Fruit fly (Drosophila melanogaster) whole organism, prepupa: ENCODE data around the gene SdicC.
A peak's percentile ranks its signal among the peaks of the same experiment; 100 is the strongest.

Source experiments
- Blimp-1 ChIP-seq: fragments of 200-800 bp; sonication (Bioruptor generic); optimal IDR thresholded peaks from 3 replicates; lab custom pipeline; 2017; ENCODE audit warnings: missing biosample characterization, missing genetic modification characterization, mild to moderate bottlenecking, moderate library complexity, missing genetic modification reagents
- CG10631 ChIP-seq: fragments of 200-800 bp; sonication (Bioruptor generic); optimal IDR thresholded peaks from 2 replicates; lab custom pipeline; 2016; ENCODE audit warnings: missing biosample characterization, missing genetic modification characterization
- CG10669 ChIP-seq: fragments of 200-800 bp; sonication (Bioruptor generic); optimal IDR thresholded peaks from 3 replicates; lab custom pipeline; 2018; ENCODE audit warnings: missing biosample characterization, mild to moderate bottlenecking, missing genetic modification characterization, moderate library complexity
- CG11762 ChIP-seq: fragments of 200-800 bp; sonication (Bioruptor generic); optimal IDR thresholded peaks from 3 replicates; lab custom pipeline; 2016; ENCODE audit warnings: missing biosample characterization, missing genetic modification characterization; ENCODE audit not compliant: insufficient read depth
- CG16779 ChIP-seq: fragments of 200-800 bp; sonication (Bioruptor generic); optimal IDR thresholded peaks from 3 replicates; lab custom pipeline; 2017; ENCODE audit warnings: missing biosample characterization, mild to moderate bottlenecking, missing genetic modification characterization
- CG31627 ChIP-seq: fragments of 200-800 bp; sonication (Bioruptor generic); optimal IDR thresholded peaks from 3 replicates; lab custom pipeline; 2016; ENCODE audit warnings: missing biosample characterization, missing genetic modification characterization
- CG32006 ChIP-seq: fragments of 200-800 bp; sonication (Bioruptor generic); optimal IDR thresholded peaks from 3 replicates; lab custom pipeline; 2017; ENCODE audit warnings: missing biosample characterization, mild to moderate bottlenecking, missing genetic modification characterization
- CG34406 ChIP-seq: fragments of 200-800 bp; sonication (Bioruptor generic); optimal IDR thresholded peaks from 3 replicates; lab custom pipeline; 2016; ENCODE audit warnings: missing biosample characterization, missing genetic modification characterization
- CG3919 ChIP-seq: fragments of 200-800 bp; sonication (Bioruptor generic); optimal IDR thresholded peaks from 3 replicates; lab custom pipeline; 2016; ENCODE audit warnings: missing biosample characterization, missing genetic modification characterization
- CG6163 ChIP-seq: fragments of 200-800 bp; sonication (Bioruptor generic); IDR thresholded peaks from 3 replicates; pipeline ENCODE4 v1.3.6; 2022; ENCODE audit warnings: missing biosample characterization, missing genetic modification characterization
- CG6808 ChIP-seq: fragments of 200-800 bp; sonication (Bioruptor generic); optimal IDR thresholded peaks from 3 replicates; lab custom pipeline; 2017; ENCODE audit warnings: missing biosample characterization, missing genetic modification characterization, mild to moderate bottlenecking, moderate library complexity, missing genetic modification reagents
- CG6854 ChIP-seq: fragments of 200-800 bp; sonication (Bioruptor generic); optimal IDR thresholded peaks from 2 replicates; lab custom pipeline; 2017; ENCODE audit warnings: missing biosample characterization, mild to moderate bottlenecking, missing genetic modification characterization
- CG7368 ChIP-seq: fragments of 200-800 bp; sonication (Bioruptor generic); optimal IDR thresholded peaks from 3 replicates; lab custom pipeline; 2016; ENCODE audit warnings: missing biosample characterization, missing genetic modification characterization
- CG8119 ChIP-seq: fragments of 200-800 bp; sonication (Bioruptor generic); IDR thresholded peaks from 3 replicates; pipeline ENCODE4 v1.3.6; 2022; ENCODE audit warnings: missing biosample characterization, missing genetic modification characterization
- CG8319 ChIP-seq: fragments of 200-800 bp; sonication (Bioruptor generic); optimal IDR thresholded peaks from 3 replicates; lab custom pipeline; 2016; ENCODE audit warnings: missing biosample characterization, missing genetic modification characterization
- CG8632 ChIP-seq: fragments of 200-800 bp; sonication (Bioruptor generic); optimal IDR thresholded peaks from 3 replicates; lab custom pipeline; 2016; ENCODE audit warnings: missing biosample characterization, missing genetic modification characterization
- CG9139 ChIP-seq: fragments of 200-800 bp; sonication (Bioruptor generic); optimal IDR thresholded peaks from 3 replicates; lab custom pipeline; 2017; ENCODE audit warnings: missing biosample characterization, mild to moderate bottlenecking, missing genetic modification characterization
- Eip78C ChIP-seq: fragments of 200-800 bp; sonication (Bioruptor generic); peaks from one replicate; lab custom pipeline; 2016; ENCODE audit warnings: missing biosample characterization, missing genetic modification characterization
- Eip93F ChIP-seq: fragments of 200-800 bp; sonication (Bioruptor generic); optimal IDR thresholded peaks from 2 replicates; lab custom pipeline; 2016; ENCODE audit warnings: missing biosample characterization, mild to moderate bottlenecking, missing genetic modification characterization
- Ets21C ChIP-seq: fragments of 200-800 bp; sonication (Bioruptor generic); optimal IDR thresholded peaks from 3 replicates; lab custom pipeline; 2016; ENCODE audit warnings: missing biosample characterization, missing genetic modification characterization
- Gug ChIP-seq: fragments of 200-800 bp; sonication (Bioruptor generic); IDR thresholded peaks from 2 replicates; pipeline ENCODE4 v1.3.6; 2022; ENCODE audit warnings: missing biosample characterization, missing genetic modification characterization
- Hr38 ChIP-seq: sonication (Bioruptor generic); optimal IDR thresholded peaks from 2 replicates; lab custom pipeline; 2016; ENCODE audit warnings: missing biosample characterization, missing genetic modification characterization
- OdsH ChIP-seq: fragments of 200-800 bp; sonication (Bioruptor generic); optimal IDR thresholded peaks from 3 replicates; lab custom pipeline; 2016; ENCODE audit warnings: missing biosample characterization, missing genetic modification characterization
- Smox ChIP-seq: fragments of 200-800 bp; sonication (Bioruptor generic); optimal IDR thresholded peaks from 3 replicates; lab custom pipeline; 2016; ENCODE audit warnings: missing biosample characterization, missing genetic modification characterization
- Sox15 ChIP-seq: fragments of 200-800 bp; sonication (Bioruptor generic); optimal IDR thresholded peaks from 3 replicates; lab custom pipeline; 2016; ENCODE audit warnings: missing biosample characterization, missing genetic modification characterization
- achi ChIP-seq: fragments of 200-800 bp; sonication (Bioruptor generic); optimal IDR thresholded peaks from 3 replicates; lab custom pipeline; 2016; ENCODE audit warnings: missing biosample characterization, missing genetic modification characterization
- cyc ChIP-seq: fragments of 200-800 bp; sonication (Bioruptor generic); optimal IDR thresholded peaks from 3 replicates; lab custom pipeline; 2016; ENCODE audit warnings: missing biosample characterization, missing genetic modification characterization
- dac ChIP-seq: fragments of 200-800 bp; sonication (Bioruptor generic); optimal IDR thresholded peaks from 2 replicates; lab custom pipeline; 2017; ENCODE audit warnings: missing biosample characterization, mild to moderate bottlenecking, missing genetic modification characterization
- dsx ChIP-seq: fragments of 200-800 bp; optimal IDR thresholded peaks from 3 replicates; lab custom pipeline; 2019; ENCODE audit warnings: missing biosample characterization, mild to moderate bottlenecking, missing genetic modification characterization, moderate library complexity; ENCODE audit not compliant: poor library complexity, severe bottlenecking
- eg ChIP-seq: fragments of 200-800 bp; sonication (Bioruptor generic); IDR thresholded peaks from 3 replicates; pipeline ENCODE4 v1.3.6; 2022; ENCODE audit warnings: missing biosample characterization, missing genetic modification characterization
- esn ChIP-seq: fragments of 200-800 bp; sonication (Bioruptor generic); optimal IDR thresholded peaks from 2 replicates; lab custom pipeline; 2016; ENCODE audit warnings: missing biosample characterization, mild to moderate bottlenecking, missing genetic modification characterization, moderate library complexity
- fd59A ChIP-seq: fragments of 200-800 bp; sonication (Bioruptor generic); optimal IDR thresholded peaks from 2 replicates; lab custom pipeline; 2017; ENCODE audit warnings: missing biosample characterization, mild to moderate bottlenecking, missing genetic modification characterization, missing genetic modification reagents
- fd85E ChIP-seq: fragments of 200-800 bp; sonication (Bioruptor generic); optimal IDR thresholded peaks from 3 replicates; lab custom pipeline; 2016; ENCODE audit warnings: missing biosample characterization, missing genetic modification characterization
- salr ChIP-seq, 2 experiments: fragments of 200-800 bp; sonication (Bioruptor generic); optimal IDR thresholded peaks; 3 replicates each; lab custom pipeline; 2016 to 2018; ENCODE audit warnings: missing biosample characterization in 2 of 2, missing genetic modification characterization in 2 of 2, mild to moderate bottlenecking in 1 of 2
- spab ChIP-seq: fragments of 200-800 bp; sonication (Bioruptor generic); optimal IDR thresholded peaks from 2 replicates; lab custom pipeline; 2017; ENCODE audit warnings: missing biosample characterization, mild to moderate bottlenecking, missing genetic modification characterization, missing genetic modification reagents
- ss ChIP-seq, 2 experiments: fragments of 200-800 bp; sonication (Bioruptor generic); optimal IDR thresholded peaks; 2 replicates in 1 of 2; 3 replicates in 1 of 2; lab custom pipeline; 2017 to 2018; ENCODE audit warnings: mild to moderate bottlenecking in 2 of 2, missing biosample characterization in 2 of 2, missing genetic modification characterization in 2 of 2, moderate library complexity in 1 of 2
- svp ChIP-seq: fragments of 200-800 bp; sonication (Bioruptor generic); peaks from one replicate; lab custom pipeline; 2016; ENCODE audit warnings: missing biosample characterization, missing genetic modification characterization
- topi ChIP-seq: fragments of 200-800 bp; sonication (Bioruptor generic); optimal IDR thresholded peaks from 3 replicates; lab custom pipeline; 2016; ENCODE audit warnings: missing biosample characterization, missing genetic modification characterization
- vri ChIP-seq: fragments of 200-800 bp; sonication (Bioruptor generic); optimal IDR thresholded peaks from 3 replicates; lab custom pipeline; 2016; ENCODE audit warnings: missing biosample characterization, mild to moderate bottlenecking, missing genetic modification characterization

The SdicC gene

dm6 chrX:20244278-20244677 is 27.2 kb upstream of the SdicC start, which contains the start of gene Peritrophin-A (continued):
- no peak for TF ChIP-seq Eip93F
- peak; percentile 3 for TF ChIP-seq CG16779 (tag; lab: Kevin White, UChicago)
- no peak for TF ChIP-seq spab (GFP tag; lab: Kevin White, UChicago)
- no peak for TF ChIP-seq Sox15 (GFP tag; lab: Kevin White, UChicago)
- TF ChIP-seq CG8319: peak; percentile 11
- no peak for TF ChIP-seq CG11762 (GFP tag; lab: Kevin White, UChicago)
- 0 out of 2 replicates have a peak, but pooled peaks have one; percentile 14 for TF ChIP-seq Gug (GFP tag; lab: Robert Waterston, UW)

dm6 chrX:20243274-20243839 is 26.3 kb upstream of the SdicC start:
- TF ChIP-seq topi (GFP tag; lab: Kevin White, UChicago) (no peak), Blimp-1 (peak; percentile 87), CG6854 (no peak), dsx (GFP tag; lab: Kevin White, UChicago) (peak; percentile 54), ss (GFP tag; optimal IDR thresholded peaks at IDR 0.05; lab: Kevin White, UChicago) (peak in 1 of 2 experiments; percentile 22)

- TF ChIP-seq Ets21C (GFP tag; lab: Kevin White, UChicago): no peak
- peak; percentile 84 for TF ChIP-seq Blimp-1
- peak; percentile 43 for TF ChIP-seq Eip78C (GFP tag; lab: Kevin White, UChicago)
- TF ChIP-seq, all 60 proteins: peak for 2
Measured at dm6 chrX:20240518-20241186, 23.6 kb upstream of the SdicC start.

dm6 chrX:20239608-20239941 is 22.5 kb upstream of the SdicC start, which contains the start of gene obst-A:
obst-A (plus strand) TSS chrX:20239855.
- TF ChIP-seq Eip78C (GFP tag; lab: Kevin White, UChicago) (no peak), CG6163 (GFP tag; lab: Robert Waterston, UW) (0 out of 3 replicates have a peak, but pooled peaks have one; percentile 22), eg (0 out of 3 replicates have a peak, but pooled peaks have one; percentile 32)

- peak; percentile 33 for TF ChIP-seq esn (GFP tag; lab: Kevin White, UChicago)
- TF ChIP-seq svp (GFP tag; lab: Kevin White, UChicago): peak; percentile 49
- peak; percentile 21 for TF ChIP-seq Smox (GFP tag; lab: Kevin White, UChicago)
- TF ChIP-seq CG8632: no peak
- TF ChIP-seq dsx (GFP tag; lab: Kevin White, UChicago): no peak
- no peak for TF ChIP-seq salr (GFP tag; optimal IDR thresholded peaks at IDR 0.05; lab: Kevin White, UChicago)
- TF ChIP-seq fd85E (GFP tag; lab: Kevin White, UChicago): no peak
- TF ChIP-seq CG7368 (GFP tag; lab: Kevin White, UChicago): no peak
- TF ChIP-seq CG6854: no peak
- TF ChIP-seq topi (GFP tag; lab: Kevin White, UChicago): no peak
- TF ChIP-seq CG32006 (GFP tag; lab: Kevin White, UChicago): peak; percentile 29
- no peak for TF ChIP-seq CG8119 (GFP tag; lab: Robert Waterston, UW)
- TF ChIP-seq Eip93F: no peak
- TF ChIP-seq fd59A: no peak
- no peak for TF ChIP-seq vri
- TF ChIP-seq Eip78C (GFP tag; lab: Kevin White, UChicago): peak; percentile 76
- TF ChIP-seq CG6808 (GFP tag; lab: Kevin White, UChicago): no peak
- no peak for TF ChIP-seq CG31627
- TF ChIP-seq OdsH (GFP tag; lab: Kevin White, UChicago): no peak
- no peak for TF ChIP-seq CG10669 (GFP tag; lab: Kevin White, UChicago)
- TF ChIP-seq CG9139 (GFP tag; lab: Kevin White, UChicago): no peak
- TF ChIP-seq achi (GFP tag; lab: Kevin White, UChicago): no peak
- no peak for TF ChIP-seq CG3919 (GFP tag; lab: Kevin White, UChicago)
- TF ChIP-seq Sox15 (GFP tag; lab: Kevin White, UChicago): no peak
- no peak for TF ChIP-seq CG10631
- TF ChIP-seq dac (GFP tag; lab: Kevin White, UChicago): no peak
- no peak for TF ChIP-seq CG34406
- TF ChIP-seq cyc (GFP tag; lab: Kevin White, UChicago): no peak
- TF ChIP-seq Hr38: no peak
Measured at dm6 chrX:20238736-20239607, 21.9 kb upstream of the SdicC start.
